Worm (Caenorhabditis elegans) whole organism, young adult: Measurements from ENCODE around the gene Y75B8A.63.

Experiments used
- B0336.3 ChIP-seq: fragments of 200-800 bp; sonication (Bioruptor generic); IDR thresholded peaks from 2 replicates; pipeline ENCODE4 v1.3.6; 2022; ENCODE audit warnings: missing genetic modification characterization, missing compliant biosample characterization
- C17E4.6 ChIP-seq: fragments of 200-800 bp; sonication (Bioruptor generic); IDR thresholded peaks from 2 replicates; pipeline ENCODE4 v1.3.6; 2022; ENCODE audit warnings: missing genetic modification reagents, missing genetic modification characterization, missing compliant biosample characterization
- F37B4.10 ChIP-seq: fragments of 200-800 bp; sonication (Bioruptor generic); IDR thresholded peaks from 2 replicates; pipeline ENCODE4 v1.3.6; 2022; ENCODE audit warnings: missing genetic modification characterization, missing compliant biosample characterization
- F52B5.7 ChIP-seq: sonication (generic microtip); optimal IDR thresholded peaks from 2 replicates; lab custom pipeline; 2016; ENCODE audit warnings: mild to moderate bottlenecking, missing genetic modification characterization, missing compliant biosample characterization
- Y56A3A.18 ChIP-seq: fragments of 200-800 bp; sonication (Bioruptor generic); IDR thresholded peaks from 2 replicates; pipeline ENCODE4 v1.3.6; 2022; ENCODE audit warnings: missing genetic modification reagents, missing genetic modification characterization, missing compliant biosample characterization
- Y67H2A.10 ChIP-seq: fragments of 200-800 bp; sonication (Bioruptor generic); conservative IDR thresholded peaks from 2 replicates; pipeline ENCODE4 v1.3.6; 2022; ENCODE audit warnings: missing genetic modification reagents, missing genetic modification characterization, missing compliant biosample characterization
- Y79H2A.3 ChIP-seq: fragments of 200-800 bp; sonication (Bioruptor generic); conservative IDR thresholded peaks from 2 replicates; pipeline ENCODE4 v1.3.6; 2022; ENCODE audit warnings: missing genetic modification reagents, missing genetic modification characterization, missing compliant biosample characterization
- cebp-1 ChIP-seq, 2 experiments: fragments of 200-800 bp in 1 of 2; sonication (Bioruptor generic) in 1 of 2; sonication (generic microtip) in 1 of 2; IDR thresholded peaks in 1 of 2; optimal IDR thresholded peaks in 1 of 2; 2 replicates each; pipeline versions ENCODE4 v1.3.6 to Lab custom; 2017 to 2022; ENCODE audit warnings: missing compliant biosample characterization in 2 of 2, missing genetic modification characterization in 2 of 2, mild to moderate bottlenecking in 1 of 2, missing genetic modification reagents in 1 of 2, moderate library complexity in 1 of 2
- ceh-58 ChIP-seq: fragments of 200-800 bp; sonication (Bioruptor generic); IDR thresholded peaks from 2 replicates; pipeline ENCODE4 v1.3.6; 2022; ENCODE audit warnings: missing genetic modification characterization, missing compliant biosample characterization
- ceh-91 ChIP-seq: fragments of 200-800 bp; sonication (Bioruptor generic); IDR thresholded peaks from 2 replicates; pipeline ENCODE4 v1.3.6; 2022; ENCODE audit warnings: missing genetic modification reagents, missing genetic modification characterization, missing compliant biosample characterization
- dox-1 ChIP-seq: fragments of 200-800 bp; sonication (Bioruptor generic); IDR thresholded peaks from 2 replicates; pipeline ENCODE4 v1.3.6; 2022; ENCODE audit warnings: missing genetic modification reagents, missing genetic modification characterization, missing compliant biosample characterization
- egrh-3 ChIP-seq: fragments of 200-800 bp; sonication (Bioruptor generic); IDR thresholded peaks from 2 replicates; pipeline ENCODE4 v1.3.6; 2022; ENCODE audit warnings: missing genetic modification reagents, missing genetic modification characterization, missing compliant biosample characterization
- hrde-1 ChIP-seq: sonication (generic microtip); optimal IDR thresholded peaks from 2 replicates; lab custom pipeline; 2016; ENCODE audit warnings: missing genetic modification characterization, mild to moderate bottlenecking, missing compliant biosample characterization, moderate library complexity, missing genotype, missing genetic modification reagents, borderline replicate concordance
- lag-1 ChIP-seq: fragments of 200-800 bp; sonication (Bioruptor generic); IDR thresholded peaks from 2 replicates; pipeline ENCODE4 v1.3.6; 2022; ENCODE audit warnings: missing genetic modification reagents, missing genetic modification characterization, missing compliant biosample characterization
- lin-35 ChIP-seq, 3 experiments: fragments of 150-350 bp in 2 of 3; sonication (generic microtip) in 1 of 3; optimal IDR thresholded peaks; 2 replicates each; lab custom pipeline; 2014 to 2018; ENCODE audit warnings: missing biosample characterization in 3 of 3, missing genetic modification characterization in 3 of 3, missing genetic modification reagents in 3 of 3
- lsl-1 ChIP-seq: fragments of 200-800 bp; sonication (Bioruptor generic); optimal IDR thresholded peaks from 2 replicates; lab custom pipeline; 2018; ENCODE audit warnings: mild to moderate bottlenecking, missing genetic modification characterization, moderate library complexity, missing compliant biosample characterization
- madf-3 ChIP-seq: fragments of 200-800 bp; sonication (Bioruptor generic); IDR thresholded peaks from 2 replicates; pipeline ENCODE4 v1.3.6; 2022; ENCODE audit warnings: missing genetic modification reagents, missing genetic modification characterization, missing compliant biosample characterization
- madf-6 ChIP-seq: fragments of 200-800 bp; sonication (Bioruptor generic); IDR thresholded peaks from 2 replicates; pipeline ENCODE4 v1.3.6; 2022; ENCODE audit warnings: missing genetic modification reagents, missing genetic modification characterization, missing compliant biosample characterization
- madf-8 ChIP-seq: fragments of 200-800 bp; sonication (Bioruptor generic); conservative IDR thresholded peaks from 2 replicates; pipeline ENCODE4 v1.3.6; 2022; ENCODE audit warnings: missing genetic modification reagents, missing genetic modification characterization, missing compliant biosample characterization
- mes-4 ChIP-seq: sonication (generic microtip); optimal IDR thresholded peaks from 2 replicates; lab custom pipeline; 2016; ENCODE audit warnings: missing genotype, missing genetic modification characterization, missing compliant biosample characterization
- nhr-120 ChIP-seq: fragments of 200-800 bp; sonication (Bioruptor generic); IDR thresholded peaks from 2 replicates; pipeline ENCODE4 v1.3.6; 2022; ENCODE audit warnings: missing genetic modification characterization, missing compliant biosample characterization
- nhr-80 ChIP-seq: sonication (generic microtip); optimal IDR thresholded peaks from 2 replicates; lab custom pipeline; 2016; ENCODE audit warnings: missing genetic modification characterization, missing compliant biosample characterization
- sdz-38 ChIP-seq: sonication (generic microtip); optimal IDR thresholded peaks from 2 replicates; lab custom pipeline; 2016; ENCODE audit warnings: missing genotype, missing genetic modification characterization, missing compliant biosample characterization
- sea-2 ChIP-seq: fragments of 200-800 bp; sonication (Bioruptor generic); IDR thresholded peaks from 2 replicates; pipeline ENCODE4 v1.3.6; 2022; ENCODE audit warnings: missing genetic modification characterization, missing compliant biosample characterization
- snpc-1.1 ChIP-seq: sonication (generic microtip); optimal IDR thresholded peaks from 2 replicates; lab custom pipeline; 2017; ENCODE audit warnings: missing genetic modification characterization, mild to moderate bottlenecking, missing compliant biosample characterization, antibody characterized with exemption, moderate library complexity, missing genotype, missing genetic modification reagents; ENCODE audit not compliant: insufficient read depth
- tbx-9 ChIP-seq: sonication (generic microtip); optimal IDR thresholded peaks from 2 replicates; lab custom pipeline; 2016; ENCODE audit warnings: borderline replicate concordance, missing genetic modification characterization, inconsistent platforms, missing compliant biosample characterization
- unc-62 ChIP-seq: fragments of 150-350 bp; optimal IDR thresholded peaks from 2 replicates; lab custom pipeline; 2014; ENCODE audit warnings: missing biosample characterization, missing genetic modification reagents, missing genetic modification characterization
- xnd-1 ChIP-seq: sonication (generic microtip); optimal IDR thresholded peaks from 2 replicates; lab custom pipeline; 2016; ENCODE audit warnings: missing genotype, missing genetic modification reagents, missing genetic modification characterization, missing compliant biosample characterization
- zfh-2 ChIP-seq: fragments of 200-800 bp; sonication (Bioruptor generic); conservative IDR thresholded peaks from 2 replicates; pipeline ENCODE4 v1.3.6; 2022; ENCODE audit warnings: missing genetic modification reagents, missing genetic modification characterization, missing compliant biosample characterization
- ztf-18 ChIP-seq: sonication (generic microtip); optimal IDR thresholded peaks from 2 replicates; lab custom pipeline; 2016; ENCODE audit warnings: missing genotype, mild to moderate bottlenecking, missing genetic modification characterization, missing compliant biosample characterization
- ztf-25 ChIP-seq: fragments of 200-800 bp; sonication (Bioruptor generic); IDR thresholded peaks from 2 replicates; pipeline ENCODE4 v1.3.6; 2022; ENCODE audit warnings: missing genetic modification reagents, missing genetic modification characterization, missing compliant biosample characterization
- ztf-26 ChIP-seq: sonication (generic microtip); optimal IDR thresholded peaks from 2 replicates; lab custom pipeline; 2017; ENCODE audit warnings: missing genetic modification characterization, missing compliant biosample characterization

Y75B8A.63 gene

DNA sequence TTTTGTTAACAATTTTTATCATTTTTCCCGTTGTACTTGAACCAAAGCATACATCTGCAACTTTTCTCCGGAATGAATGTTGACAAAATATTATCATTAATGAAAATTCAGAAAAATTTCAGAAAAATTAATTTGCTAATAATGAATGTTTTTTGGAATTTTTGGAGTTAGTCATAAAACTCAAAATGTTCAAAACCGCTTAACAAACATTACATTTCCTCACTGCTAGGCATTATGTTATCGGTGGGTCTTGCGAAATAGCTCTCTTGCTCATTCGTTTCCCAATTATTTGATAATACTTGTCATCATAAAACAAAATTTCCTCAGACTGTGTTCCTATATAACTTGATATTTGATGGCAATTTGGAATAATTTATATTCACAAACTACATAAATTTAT lies 14.9 kb upstream of the Y75B8A.63 start, which contains the start of gene Y75B8A.39:
Y75B8A.39 (plus strand) TSS at position 301 of the 400 bp plus-strand sequence.
- TF ChIP-seq cebp-1 (GFP tag; IDR thresholded peaks at IDR 0.05; lab: Robert Waterston, UW) = no peak
- TF ChIP-seq cebp-1 (tag; optimal IDR thresholded peaks at IDR 0.05; lab: Kevin White, UChicago) = peak; percentile 81
- no peak for TF ChIP-seq B0336.3 (GFP tag; lab: Robert Waterston, UW)

DNA sequence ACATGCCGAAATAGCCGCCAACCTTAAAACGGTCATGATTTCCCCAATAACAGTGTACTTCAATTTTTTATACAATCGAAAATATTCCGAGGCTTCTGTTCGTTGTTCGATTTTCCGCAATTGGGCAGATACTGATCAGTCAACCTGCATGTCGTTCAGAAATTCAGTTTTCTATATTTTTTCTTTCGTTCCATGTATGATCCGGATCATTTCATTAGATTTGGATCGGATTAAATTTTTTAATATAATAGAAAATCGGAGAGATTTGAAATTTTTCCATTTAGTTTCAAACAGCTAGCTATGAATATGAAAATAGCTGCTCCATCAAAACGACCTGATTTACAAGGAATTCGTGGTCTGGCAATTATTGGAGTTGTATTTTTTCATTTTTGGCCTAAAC lies 12.6 kb upstream of the Y75B8A.63 start, which contains the start of gene Y75B8A.37:
Y75B8A.37 (plus strand) TSS at position 301 of the 400 bp plus-strand sequence.
- TF ChIP-seq egrh-3 (GFP tag; lab: Robert Waterston, UW) (no peak), ztf-25 (GFP tag; lab: Robert Waterston, UW) (no peak), hrde-1 (no peak), dox-1 (GFP tag; lab: Robert Waterston, UW) (no peak), zfh-2 (GFP tag; lab: Robert Waterston, UW) (no peak), F52B5.7 (tag; lab: Kevin White, UChicago) (no peak), madf-8 (GFP tag; lab: Robert Waterston, UW) (no peak), F37B4.10 (no peak), tbx-9 (no peak), nhr-120 (GFP tag; lab: Robert Waterston, UW) (no peak), lsl-1 (no peak), madf-3 (GFP tag; lab: Robert Waterston, UW) (no peak), lin-35 (GFP tag; optimal IDR thresholded peaks at IDR 0.05; lab: Kevin White, UChicago) (no peak), snpc-1.1 (tag; lab: Kevin White, UChicago) (no peak), ceh-58 (GFP tag; lab: Robert Waterston, UW) (no peak), sea-2 (GFP tag; lab: Robert Waterston, UW) (no peak), C17E4.6 (GFP tag; lab: Robert Waterston, UW) (no peak), Y56A3A.18 (GFP tag; lab: Robert Waterston, UW) (no peak), ztf-26 (no peak)

DNA sequence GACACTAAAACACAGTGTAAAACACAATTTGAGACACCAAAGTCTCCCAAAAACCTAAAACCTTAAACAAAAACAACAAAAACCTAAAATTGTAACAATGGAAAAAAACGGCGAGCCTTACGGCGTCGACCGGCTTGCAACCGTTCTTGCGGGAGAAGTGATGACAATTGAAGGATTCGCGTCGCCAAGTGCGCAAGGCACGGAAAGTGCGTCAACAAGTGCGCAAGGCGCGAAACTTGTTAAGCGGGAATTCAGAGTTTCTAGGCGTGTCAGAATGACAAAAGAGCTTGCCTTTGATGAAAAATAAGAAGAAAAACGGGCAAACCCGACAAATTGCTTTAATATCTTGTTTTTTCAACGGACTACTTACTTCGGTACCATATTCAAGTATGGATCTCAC lies 11.2 kb upstream of the Y75B8A.63 start:
- 0 out of 2 replicates have a peak, but pooled peaks have one; percentile 17 for TF ChIP-seq dox-1 (GFP tag; lab: Robert Waterston, UW)
- TF ChIP-seq madf-6 (GFP tag; lab: Robert Waterston, UW) = peak; percentile 69
- TF ChIP-seq madf-8 (GFP tag; lab: Robert Waterston, UW) = peak; percentile 66
- peak; percentile 60 for TF ChIP-seq xnd-1 (tag; lab: Kevin White, UChicago)
- 0 out of 2 replicates have a peak, but pooled peaks have one; percentile 14 for TF ChIP-seq ceh-91 (GFP tag; lab: Robert Waterston, UW)
- peak; percentile 85 for TF ChIP-seq ztf-18

DNA sequence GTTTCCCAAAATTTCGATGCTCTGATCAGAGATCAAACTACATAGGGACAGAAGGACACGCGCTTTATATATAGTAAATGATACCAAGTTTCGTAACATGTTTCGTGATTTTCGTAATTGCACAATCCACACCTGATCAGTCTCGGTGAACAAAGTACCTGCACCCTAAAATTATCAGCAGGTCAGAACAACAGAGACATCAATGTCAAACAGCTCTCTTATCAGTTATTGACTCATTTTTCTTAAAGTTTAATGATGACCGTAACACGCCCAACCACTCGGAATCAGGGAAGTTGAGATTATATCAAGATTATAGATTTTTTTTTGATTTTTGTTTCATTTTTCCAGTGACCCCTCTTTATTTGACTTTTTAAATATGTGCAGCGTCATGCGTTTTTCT lies 10.3 kb upstream of the Y75B8A.63 start:
- no peak for TF ChIP-seq tbx-9
- no peak for TF ChIP-seq Y79H2A.3 (GFP tag; lab: Robert Waterston, UW)
- peak; percentile 75 for TF ChIP-seq unc-62 (GFP tag; lab: Kevin White, UChicago)
- TF ChIP-seq dox-1 (GFP tag; lab: Robert Waterston, UW) = peak; percentile 47
- peak; percentile 72 for TF ChIP-seq cebp-1 (GFP tag; IDR thresholded peaks at IDR 0.05; lab: Robert Waterston, UW)
- peak; percentile 71 for TF ChIP-seq cebp-1 (tag; optimal IDR thresholded peaks at IDR 0.05; lab: Kevin White, UChicago)
- TF ChIP-seq sdz-38 (tag; lab: Kevin White, UChicago) = no peak
- TF ChIP-seq mes-4 (tag; lab: Kevin White, UChicago) = no peak
- TF ChIP-seq nhr-80 = peak; percentile 77
- no peak for TF ChIP-seq lag-1 (GFP tag; lab: Robert Waterston, UW)
- TF ChIP-seq Y67H2A.10 (GFP tag; lab: Robert Waterston, UW) = no peak
